Worm (Caenorhabditis elegans) whole organism, late embryonic: ENCODE data around the gene taco-1.

Source experiments
- T23F11.4 ChIP-seq: fragments of 200-800 bp; sonication (Bioruptor generic); optimal IDR thresholded peaks from 2 replicates; lab custom pipeline; 2018; ENCODE audit warnings: mild to moderate bottlenecking, missing genetic modification characterization, missing compliant biosample characterization
- ama-1 ChIP-seq: fragments of 150-350 bp; optimal IDR thresholded peaks from 2 replicates; lab custom pipeline; 2014
- ceh-14 ChIP-seq: sonication (generic microtip); optimal IDR thresholded peaks from 2 replicates; lab custom pipeline; 2016; ENCODE audit warnings: missing genotype, missing genetic modification characterization, missing compliant biosample characterization
- ceh-24 ChIP-seq: sonication (generic microtip); optimal IDR thresholded peaks from 2 replicates; lab custom pipeline; 2016; ENCODE audit warnings: mild to moderate bottlenecking, missing genetic modification characterization, missing compliant biosample characterization
- ceh-30 ChIP-seq: fragments of 150-350 bp; optimal IDR thresholded peaks from 2 replicates; lab custom pipeline; 2014; ENCODE audit warnings: missing biosample characterization, missing genetic modification characterization
- che-1 ChIP-seq: sonication (generic microtip); optimal IDR thresholded peaks from 2 replicates; lab custom pipeline; 2016; ENCODE audit warnings: mild to moderate bottlenecking, missing genetic modification characterization, missing compliant biosample characterization
- dmd-4 ChIP-seq: sonication (generic microtip); optimal IDR thresholded peaks from 2 replicates; lab custom pipeline; 2016; ENCODE audit warnings: borderline replicate concordance, missing genetic modification characterization, missing compliant biosample characterization
- dve-1 ChIP-seq: sonication (generic microtip); optimal IDR thresholded peaks from 2 replicates; lab custom pipeline; 2017; ENCODE audit warnings: antibody characterized with exemption, mild to moderate bottlenecking, missing genetic modification characterization, missing compliant biosample characterization
- elt-2 ChIP-seq: sonication (generic microtip); optimal IDR thresholded peaks from 2 replicates; lab custom pipeline; 2016; ENCODE audit warnings: missing genetic modification reagents, missing genetic modification characterization, missing compliant biosample characterization
- ets-4 ChIP-seq: sonication (generic microtip); optimal IDR thresholded peaks from 2 replicates; lab custom pipeline; 2016; ENCODE audit warnings: missing genetic modification characterization, missing compliant biosample characterization
- eyg-1 ChIP-seq: sonication (generic microtip); optimal IDR thresholded peaks from 2 replicates; lab custom pipeline; 2016; ENCODE audit warnings: missing genotype, missing genetic modification characterization, missing compliant biosample characterization
- fkh-10 ChIP-seq: fragments of 150-350 bp; optimal IDR thresholded peaks from 2 replicates; lab custom pipeline; 2014; ENCODE audit warnings: missing biosample characterization, missing genetic modification reagents, missing genetic modification characterization
- fkh-6 ChIP-seq: sonication (generic microtip); optimal IDR thresholded peaks from 2 replicates; lab custom pipeline; 2016; ENCODE audit warnings: missing genetic modification characterization, missing compliant biosample characterization
- gmeb-2 ChIP-seq: sonication (generic microtip); optimal IDR thresholded peaks from 2 replicates; lab custom pipeline; 2016; ENCODE audit warnings: missing genetic modification characterization, inconsistent platforms, missing compliant biosample characterization
- hlh-15 ChIP-seq: sonication (generic microtip); optimal IDR thresholded peaks from 2 replicates; lab custom pipeline; 2016; ENCODE audit warnings: missing genetic modification characterization, missing compliant biosample characterization
- hlh-30 ChIP-seq: sonication (generic microtip); optimal IDR thresholded peaks from 2 replicates; lab custom pipeline; 2017; ENCODE audit warnings: antibody characterized with exemption, missing genetic modification characterization, missing compliant biosample characterization; ENCODE audit not compliant: insufficient read depth
- hlh-8 ChIP-seq: sonication (generic microtip); optimal IDR thresholded peaks from 2 replicates; lab custom pipeline; 2016; ENCODE audit warnings: missing genotype, missing genetic modification characterization, missing compliant biosample characterization
- madf-2 ChIP-seq: sonication (generic microtip); optimal IDR thresholded peaks from 2 replicates; lab custom pipeline; 2017; ENCODE audit warnings: missing genetic modification characterization, missing compliant biosample characterization
- mec-3 ChIP-seq: sonication (generic microtip); optimal IDR thresholded peaks from 2 replicates; lab custom pipeline; 2016; ENCODE audit warnings: borderline replicate concordance, missing genetic modification characterization, missing compliant biosample characterization
- nfya-1 ChIP-seq: sonication (generic microtip); optimal IDR thresholded peaks from 2 replicates; lab custom pipeline; 2017; ENCODE audit warnings: missing genetic modification characterization, mild to moderate bottlenecking, missing compliant biosample characterization, antibody characterized with exemption, moderate library complexity
- nhr-11 ChIP-seq: fragments of 150-350 bp; optimal IDR thresholded peaks from 2 replicates; lab custom pipeline; 2014; ENCODE audit warnings: missing biosample characterization, missing genetic modification characterization
- npax-4 ChIP-seq: sonication (generic microtip); optimal IDR thresholded peaks from 2 replicates; lab custom pipeline; 2016; ENCODE audit warnings: missing genetic modification characterization, missing compliant biosample characterization
- pat-9 ChIP-seq: fragments of 200-800 bp; sonication (Bioruptor generic); optimal IDR thresholded peaks from 2 replicates; lab custom pipeline; 2018; ENCODE audit warnings: mild to moderate bottlenecking, missing genetic modification characterization, moderate library complexity, missing compliant biosample characterization
- pax-1 ChIP-seq: fragments of 150-350 bp; optimal IDR thresholded peaks from 2 replicates; lab custom pipeline; 2014; ENCODE audit warnings: missing biosample characterization, missing genetic modification characterization
- pha-4 ChIP-seq: fragments of 150-350 bp; optimal IDR thresholded peaks from 2 replicates; lab custom pipeline; 2018; ENCODE audit warnings: missing biosample characterization, missing genetic modification reagents, missing genetic modification characterization
- pqm-1 ChIP-seq: sonication (generic microtip); optimal IDR thresholded peaks from 2 replicates; lab custom pipeline; 2016; ENCODE audit warnings: missing genetic modification characterization, missing compliant biosample characterization
- pros-1 ChIP-seq: fragments of 150-350 bp; optimal IDR thresholded peaks from 2 replicates; lab custom pipeline; 2014; ENCODE audit warnings: missing biosample characterization, missing genetic modification reagents, missing genetic modification characterization
- ref-2 ChIP-seq: sonication (generic microtip); optimal IDR thresholded peaks from 2 replicates; lab custom pipeline; 2016; ENCODE audit warnings: missing genetic modification characterization, missing compliant biosample characterization
- rnt-1 ChIP-seq: sonication (generic microtip); optimal IDR thresholded peaks from 2 replicates; lab custom pipeline; 2016; ENCODE audit warnings: missing genetic modification characterization, missing compliant biosample characterization
- sox-4 ChIP-seq: sonication (generic microtip); optimal IDR thresholded peaks from 2 replicates; lab custom pipeline; 2017; ENCODE audit warnings: mild to moderate bottlenecking, missing genetic modification characterization, inconsistent platforms, missing compliant biosample characterization
- unc-42 ChIP-seq: sonication (generic microtip); optimal IDR thresholded peaks from 2 replicates; lab custom pipeline; 2016; ENCODE audit warnings: missing genotype, missing genetic modification characterization, missing compliant biosample characterization
- unc-86 ChIP-seq: sonication (generic microtip); optimal IDR thresholded peaks from 2 replicates; lab custom pipeline; 2016; ENCODE audit warnings: missing genetic modification characterization, missing compliant biosample characterization
- zip-5 ChIP-seq: sonication (generic microtip); optimal IDR thresholded peaks from 2 replicates; lab custom pipeline; 2016; ENCODE audit warnings: missing genetic modification characterization, missing compliant biosample characterization
- ztf-16 ChIP-seq: sonication (generic microtip); optimal IDR thresholded peaks from 2 replicates; lab custom pipeline; 2017; ENCODE audit warnings: missing genetic modification characterization, missing compliant biosample characterization

taco-1 gene

DNA sequence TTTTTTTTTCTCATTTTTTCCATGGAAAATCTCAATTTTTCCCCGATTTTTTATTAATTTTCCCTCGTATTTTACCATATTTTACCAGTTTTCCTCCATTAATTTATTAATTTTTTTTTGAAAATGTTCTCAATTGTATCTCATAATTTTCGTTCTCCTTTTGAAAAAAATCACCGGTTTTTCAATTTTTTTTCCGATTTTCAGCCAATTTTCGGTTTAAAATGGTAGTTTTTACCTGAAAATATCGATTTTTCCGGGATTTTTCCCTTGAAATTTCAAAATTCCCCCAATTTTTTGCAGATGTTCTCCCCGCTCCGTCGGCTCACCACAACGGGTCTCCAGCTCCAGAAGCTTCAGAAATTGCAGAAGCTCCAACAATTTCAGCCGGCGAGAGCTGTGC, at the start of gene taco-1:
Gene taco-1 (plus strand): TSS at position 301 of the 400 bp plus-strand sequence.
- TF ChIP-seq hlh-15 (tag; lab: Kevin White, UChicago) (no peak), mec-3 (tag; lab: Kevin White, UChicago) (no peak), fkh-6 (tag; lab: Kevin White, UChicago) (no peak), ceh-24 (tag; lab: Kevin White, UChicago) (no peak), pax-1 (no peak), pha-4 (no peak), zip-5 (tag; lab: Kevin White, UChicago) (no peak), ama-1 (lab: Kevin White, UChicago) (no peak), nfya-1 (no peak), elt-2 (tag; lab: Kevin White, UChicago) (no peak), ets-4 (tag; lab: Kevin White, UChicago) (no peak)
- TF ChIP-seq, all 69 proteins: peak for 0

DNA sequence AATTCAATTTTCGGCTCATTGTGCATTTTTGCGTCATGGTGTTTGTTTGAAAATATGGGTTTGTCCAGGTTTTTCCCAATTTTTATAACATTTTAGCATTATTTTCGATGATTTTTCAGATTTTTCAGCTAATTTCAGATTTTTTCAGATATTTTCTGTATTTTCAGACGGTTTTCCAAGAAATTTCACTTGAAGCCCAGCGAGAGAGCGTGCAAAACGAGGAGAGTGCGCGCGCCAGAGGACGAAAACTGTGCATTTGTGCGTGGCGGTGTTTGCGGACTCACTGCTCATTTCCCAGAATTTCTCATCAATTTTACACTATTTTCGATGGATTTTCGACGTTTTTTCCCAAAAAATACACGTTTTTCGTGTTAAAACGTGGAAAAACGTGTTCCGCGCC, 48.8 kb upstream of the taco-1 start:
- TF ChIP-seq pat-9 (tag; lab: Kevin White, UChicago) (peak; percentile 38), hlh-30 (no peak), eyg-1 (tag; lab: Kevin White, UChicago) (no peak), elt-2 (tag; lab: Kevin White, UChicago) (peak; percentile 32), ceh-14 (tag; lab: Kevin White, UChicago) (peak; percentile 1), ztf-16 (tag; lab: Kevin White, UChicago) (no peak), unc-42 (peak; percentile 42), ceh-30 (tag; lab: Kevin White, UChicago) (peak; percentile 15), hlh-8 (tag; lab: Kevin White, UChicago) (no peak), dve-1 (no peak)

- TF ChIP-seq ref-2 (tag; lab: Kevin White, UChicago) (no peak), sox-4 (no peak), rnt-1 (no peak), ets-4 (tag; lab: Kevin White, UChicago) (no peak), npax-4 (tag; lab: Kevin White, UChicago) (no peak), ztf-16 (tag; lab: Kevin White, UChicago) (no peak), dmd-4 (tag; lab: Kevin White, UChicago) (no peak), pros-1 (tag; lab: Kevin White, UChicago) (no peak), T23F11.4 (GFP tag; lab: Kevin White, UChicago) (no peak), pqm-1 (tag; lab: Kevin White, UChicago) (no peak), gmeb-2 (tag; lab: Kevin White, UChicago) (no peak), fkh-10 (GFP tag; lab: Kevin White, UChicago) (no peak)
Observed at ce11 chrIII:235544-235943, 48.4 kb upstream of the taco-1 start, which contains the start of gene hpo-29. hpo-29 (plus strand) TSS chrIII:235844.

DNA sequence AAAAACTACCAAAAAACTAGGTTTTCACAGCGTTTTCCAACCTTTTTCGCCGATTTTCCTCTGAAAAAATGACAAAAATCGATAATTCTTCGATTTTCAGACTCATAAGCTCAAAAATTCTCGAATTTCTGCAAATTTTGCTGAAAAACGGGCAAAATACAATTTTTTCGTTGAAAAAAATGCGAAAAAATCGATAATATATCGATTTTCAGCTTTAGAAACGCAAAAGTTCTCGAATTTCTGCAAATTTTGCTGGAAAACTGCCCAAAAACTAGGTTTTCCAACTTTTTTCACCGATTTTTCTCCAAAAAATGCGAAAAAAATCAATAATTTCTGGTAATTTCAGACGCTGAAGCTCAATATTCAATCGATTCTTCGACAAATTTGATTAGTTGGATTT, 32.5 kb upstream of the taco-1 start:
- TF ChIP-seq unc-86 (tag; lab: Kevin White, UChicago) (no peak), unc-42 (no peak), nhr-11 (tag; lab: Kevin White, UChicago) (no peak), madf-2 (tag; lab: Kevin White, UChicago) (no peak), fkh-10 (GFP tag; lab: Kevin White, UChicago) (no peak), hlh-15 (tag; lab: Kevin White, UChicago) (no peak)
- TF ChIP-seq, all 69 proteins: peak for 0

- TF ChIP-seq fkh-6 (tag; lab: Kevin White, UChicago) (no peak), ztf-16 (tag; lab: Kevin White, UChicago) (no peak), sox-4 (no peak), che-1 (tag; lab: Kevin White, UChicago) (no peak), ceh-14 (tag; lab: Kevin White, UChicago) (no peak), unc-86 (tag; lab: Kevin White, UChicago) (no peak)
- TF ChIP-seq, all 69 proteins: peak for 0
Observed at ce11 chrIII:254235-254634, 29.7 kb upstream of the taco-1 start, which contains the start of gene Y50D7A.3. Y50D7A.3 (plus strand) TSS chrIII:254535.
